Fruit fly (Drosophila melanogaster): Measurements from ENCODE around the gene CG9164.

The CG9164 gene

DNA sequence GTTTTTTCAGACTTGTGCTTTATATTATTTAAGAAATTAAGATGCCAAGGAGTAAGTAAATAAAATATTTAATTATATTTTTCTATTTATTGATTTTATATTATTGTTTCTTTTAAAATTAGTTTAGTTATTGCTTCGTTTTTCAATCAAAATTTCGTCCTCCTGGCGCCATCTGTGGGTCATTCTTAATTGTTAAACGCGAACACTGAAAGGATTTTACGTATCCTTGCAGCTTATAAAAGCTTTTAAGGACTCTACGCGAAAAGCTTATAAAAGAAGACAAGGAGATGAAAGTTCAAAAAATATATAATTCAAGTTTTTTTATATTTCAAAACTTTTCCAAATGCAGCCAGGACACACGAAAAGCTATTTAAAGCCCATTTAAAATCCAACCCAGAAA is 5.0 kb downstream of the CG9164 start:
- TF ChIP-seq Gug (GFP tag; IDR thresholded peaks at IDR 0.05) (no peak), acj6 (GFP tag; optimal IDR thresholded peaks at IDR 0.05) (no peak), Hr4 (GFP tag; optimal IDR thresholded peaks at IDR 0.05) (no peak), fkh (GFP tag; optimal IDR thresholded peaks at IDR 0.05) (no peak), Ets21C (GFP tag; optimal IDR thresholded peaks at IDR 0.05) (no peak), CG6808 (GFP tag; optimal IDR thresholded peaks at IDR 0.05) (no peak), fd85E (GFP tag; optimal IDR thresholded peaks at IDR 0.05) (no peak)

DNA sequence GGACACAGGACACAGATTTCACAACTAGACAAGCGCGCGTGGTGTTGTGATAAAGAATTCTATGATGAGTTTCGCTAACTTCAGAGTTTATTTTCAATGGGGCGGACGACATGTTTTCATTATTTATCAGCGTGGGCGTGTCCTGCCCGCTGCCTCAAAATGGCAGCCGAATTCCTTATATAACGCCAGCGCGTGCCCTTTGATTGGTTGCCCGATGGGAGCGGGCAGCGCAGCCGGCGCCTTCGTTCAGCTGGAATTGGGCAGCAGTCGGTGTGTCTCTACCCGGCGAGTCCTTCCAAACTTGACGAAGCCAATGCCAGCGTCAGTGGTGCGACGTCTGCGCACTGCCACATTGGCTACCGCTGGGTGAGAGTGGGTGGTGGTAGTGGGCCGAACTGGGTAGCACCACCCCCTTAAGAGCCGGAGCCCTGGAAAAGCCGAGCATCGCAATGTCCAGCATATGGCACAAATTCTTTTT is 6.2 kb downstream of the CG9164 start, which contains the start of gene acj6:
Gene acj6 (minus strand): TSS at position 51 of the 478 bp plus-strand sequence.
- TF ChIP-seq fkh (GFP tag; optimal IDR thresholded peaks at IDR 0.05) (no peak), ss (GFP tag; optimal IDR thresholded peaks at IDR 0.05) (no peak)

DNA sequence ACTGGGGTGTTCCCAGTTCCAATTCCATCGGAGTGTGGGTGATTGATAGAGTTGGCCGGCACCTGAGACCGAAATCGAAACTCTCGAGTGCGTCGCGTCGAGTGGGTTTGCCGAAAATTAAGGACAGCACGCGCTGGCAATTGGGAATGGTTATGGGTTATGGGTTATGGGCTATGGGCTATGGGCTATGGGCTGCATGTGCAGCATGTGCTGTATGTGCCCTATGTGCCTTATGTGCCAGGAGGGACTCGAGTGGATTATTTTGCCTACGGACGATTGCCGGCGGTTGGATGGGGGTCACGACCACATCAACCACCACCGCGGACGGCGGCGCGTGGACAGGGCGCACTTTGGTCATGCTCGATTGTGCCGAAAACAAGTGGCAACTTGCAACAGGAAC is 15.1 kb downstream of the CG9164 start:
- TF ChIP-seq CG11294 (GFP tag; IDR thresholded peaks at IDR 0.05) = no peak
- no peak for TF ChIP-seq CG4318 (GFP tag; optimal IDR thresholded peaks at IDR 0.05)
- no peak for TF ChIP-seq Sox102F (GFP tag; optimal IDR thresholded peaks at IDR 0.05)
- TF ChIP-seq Hr4 (GFP tag; optimal IDR thresholded peaks at IDR 0.05) = no peak
- no peak for TF ChIP-seq Hr38 (GFP tag; optimal IDR thresholded peaks at IDR 0.05)
- no peak for TF ChIP-seq Eip93F (GFP tag; optimal IDR thresholded peaks at IDR 0.05)
- TF ChIP-seq CG16779 (tag; optimal IDR thresholded peaks at IDR 0.05) = no peak
- TF ChIP-seq CG6792 (GFP tag; optimal IDR thresholded peaks at IDR 0.05) = no peak
- no peak for TF ChIP-seq salr (GFP tag; optimal IDR thresholded peaks at IDR 0.05)
- TF ChIP-seq Smox (GFP tag; optimal IDR thresholded peaks at IDR 0.05) = no peak
- no peak for TF ChIP-seq CG10669 (GFP tag; optimal IDR thresholded peaks at IDR 0.05)
- TF ChIP-seq Ets21C (GFP tag; optimal IDR thresholded peaks at IDR 0.05) = no peak
- TF ChIP-seq CG6276 (GFP tag; optimal IDR thresholded peaks at IDR 0.05) = no peak

- TF ChIP-seq CG32006 (GFP tag; optimal IDR thresholded peaks at IDR 0.05) = no peak
- peak; percentile 47 for TF ChIP-seq acj6 (GFP tag; optimal IDR thresholded peaks at IDR 0.05)
- peak; percentile 55 for TF ChIP-seq svp (GFP tag)
- TF ChIP-seq CG10669 (GFP tag; optimal IDR thresholded peaks at IDR 0.05) = peak; percentile 4
Observed at dm6 chrX:15364467-15364866, 20.8 kb downstream of the CG9164 start.

- TF ChIP-seq CG8632 (GFP tag; optimal IDR thresholded peaks at IDR 0.05) (no peak), pdm3 (GFP tag; optimal IDR thresholded peaks at IDR 0.05) (no peak), CG3032 (tag; optimal IDR thresholded peaks at IDR 0.05) (peak; percentile 20), esn (GFP tag; optimal IDR thresholded peaks at IDR 0.05) (no peak), CG4318 (GFP tag; optimal IDR thresholded peaks at IDR 0.05) (no peak), ss (GFP tag; optimal IDR thresholded peaks at IDR 0.05) (peak in 1 of 2 experiments; percentile 20), CG6854 (GFP tag; optimal IDR thresholded peaks at IDR 0.05) (no peak), Eip78C (GFP tag) (peak; percentile 21), net (GFP tag; optimal IDR thresholded peaks at IDR 0.05) (no peak), Hr38 (GFP tag; optimal IDR thresholded peaks at IDR 0.05) (no peak), Hr39 (GFP tag; optimal IDR thresholded peaks at IDR 0.05) (no peak), CG3919 (GFP tag; optimal IDR thresholded peaks at IDR 0.05) (peak; percentile 12), fd85E (GFP tag; optimal IDR thresholded peaks at IDR 0.05) (no peak), acj6 (GFP tag; optimal IDR thresholded peaks at IDR 0.05) (peak; percentile 27), OdsH (GFP tag; optimal IDR thresholded peaks at IDR 0.05) (no peak), CG9139 (GFP tag; optimal IDR thresholded peaks at IDR 0.05) (no peak), Ets96B (tag; optimal IDR thresholded peaks at IDR 0.05) (no peak), CG15336 (GFP tag; IDR thresholded peaks at IDR 0.05) (no peak), CG6792 (GFP tag; optimal IDR thresholded peaks at IDR 0.05) (no peak), Smox (GFP tag; optimal IDR thresholded peaks at IDR 0.05) (no peak), CG6808 (GFP tag; optimal IDR thresholded peaks at IDR 0.05) (no peak)
Observed at dm6 chrX:15363649-15364048, 21.6 kb downstream of the CG9164 start.
